Worm (Caenorhabditis elegans): ENCODE data around the gene ver-1.

DNA sequence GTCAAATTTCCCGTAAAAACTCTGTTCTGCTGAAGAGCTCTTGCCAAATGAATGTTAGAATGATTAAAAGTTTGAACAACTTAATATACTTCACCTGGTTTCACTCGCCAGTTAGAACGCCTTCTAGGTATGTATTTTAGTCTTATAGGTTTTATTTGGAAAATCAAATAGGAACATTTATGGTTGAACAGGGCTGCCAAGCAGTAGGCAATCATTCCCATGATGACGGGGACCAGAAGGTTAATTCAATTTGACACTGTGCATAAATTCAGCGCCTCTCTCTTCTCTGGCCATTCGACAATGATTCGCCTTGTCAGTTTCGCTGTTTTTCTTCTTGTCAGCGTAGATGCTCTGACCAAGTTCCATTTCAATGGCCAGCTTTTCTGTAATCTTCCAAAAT lies 25.5 kb downstream of the ver-1 start, which contains the start of gene F40G9.15:
- TF ChIP-seq nhr-2 (tag; optimal IDR thresholded peaks at IDR 0.05): no peak
- no peak for TF ChIP-seq sptf-1 (tag; optimal IDR thresholded peaks at IDR 0.05)
- no peak for TF ChIP-seq ztf-11 (tag; optimal IDR thresholded peaks at IDR 0.05)
- TF ChIP-seq nhr-237 (tag; optimal IDR thresholded peaks at IDR 0.05): no peak
- TF ChIP-seq nhr-76 (tag; optimal IDR thresholded peaks at IDR 0.05): no peak
- TF ChIP-seq unc-120 (tag; optimal IDR thresholded peaks at IDR 0.05; ENCODE audit: poor library complexity, severe bottlenecking): no peak
- no peak for TF ChIP-seq unc-62 (GFP tag; optimal IDR thresholded peaks at IDR 0.05)
- no peak for TF ChIP-seq elt-1 (tag; optimal IDR thresholded peaks at IDR 0.05; ENCODE audit: borderline replicate concordance, insufficient read depth)
- no peak for TF ChIP-seq mls-2 (tag; optimal IDR thresholded peaks at IDR 0.05)
